Fruit fly (Drosophila melanogaster): ENCODE results near the gene CG44174.

The CG44174 gene

dm6 chr3R:19282240-19282639, 15.3 kb downstream of the CG44174 start (continued):
- TF ChIP-seq Eip93F (GFP tag; optimal IDR thresholded peaks at IDR 0.05), result peak; percentile 29
- TF ChIP-seq dsx (GFP tag; optimal IDR thresholded peaks at IDR 0.05; ENCODE audit: poor library complexity, severe bottlenecking), result peak; percentile 73
- TF ChIP-seq esn (GFP tag; optimal IDR thresholded peaks at IDR 0.05), result peak; percentile 75
- peak; percentile 69 for TF ChIP-seq CG34406 (GFP tag; optimal IDR thresholded peaks at IDR 0.05)
- TF ChIP-seq CG31627 (GFP tag; optimal IDR thresholded peaks at IDR 0.05), result peak; percentile 73
- TF ChIP-seq CG6276 (GFP tag; optimal IDR thresholded peaks at IDR 0.05), result no peak
- TF ChIP-seq CG8119 (GFP tag; IDR thresholded peaks at IDR 0.05), result no peak
- TF ChIP-seq Smox (GFP tag; optimal IDR thresholded peaks at IDR 0.05), result peak; percentile 69
- peak; percentile 71 for TF ChIP-seq CG6792 (GFP tag; optimal IDR thresholded peaks at IDR 0.05)
- TF ChIP-seq CG6163 (GFP tag; IDR thresholded peaks at IDR 0.05), result peak; percentile 75
- peak; percentile 44 for TF ChIP-seq achi (GFP tag; optimal IDR thresholded peaks at IDR 0.05)
- peak; percentile 62 for TF ChIP-seq CG9139 (GFP tag; optimal IDR thresholded peaks at IDR 0.05)
- TF ChIP-seq Sox15 (GFP tag; optimal IDR thresholded peaks at IDR 0.05), result peak; percentile 7
- TF ChIP-seq CG16779 (tag; optimal IDR thresholded peaks at IDR 0.05), result peak; percentile 14
- TF ChIP-seq CG8632 (GFP tag; optimal IDR thresholded peaks at IDR 0.05), result peak; percentile 54
- peak; percentile 79 for TF ChIP-seq CG3032 (tag; optimal IDR thresholded peaks at IDR 0.05)
- TF ChIP-seq Met (GFP tag; optimal IDR thresholded peaks at IDR 0.05), result peak; percentile 78
- peak; percentile 68 for TF ChIP-seq spab (GFP tag; optimal IDR thresholded peaks at IDR 0.05)
- TF ChIP-seq CG10631 (GFP tag; optimal IDR thresholded peaks at IDR 0.05), result peak; percentile 47
- TF ChIP-seq CG6854 (GFP tag; optimal IDR thresholded peaks at IDR 0.05), result no peak
- TF ChIP-seq CG11902 (GFP tag; optimal IDR thresholded peaks at IDR 0.05), result peak; percentile 3
- TF ChIP-seq net (GFP tag; optimal IDR thresholded peaks at IDR 0.05), result peak; percentile 31
- TF ChIP-seq Hr4 (GFP tag; optimal IDR thresholded peaks at IDR 0.05), result no peak
- TF ChIP-seq Sox102F (GFP tag; optimal IDR thresholded peaks at IDR 0.05), result peak; percentile 76
- no peak for TF ChIP-seq Blimp-1 (GFP tag; optimal IDR thresholded peaks at IDR 0.05)

- TF ChIP-seq CG31627 (GFP tag; optimal IDR thresholded peaks at IDR 0.05), result no peak
- no peak for TF ChIP-seq vri (GFP tag; optimal IDR thresholded peaks at IDR 0.05)
- no peak for TF ChIP-seq CG10631 (GFP tag; optimal IDR thresholded peaks at IDR 0.05)
- TF ChIP-seq Gug (GFP tag; IDR thresholded peaks at IDR 0.05), result no peak
- TF ChIP-seq CG6163 (GFP tag; IDR thresholded peaks at IDR 0.05), result no peak
- TF ChIP-seq CG11902 (GFP tag; optimal IDR thresholded peaks at IDR 0.05), result no peak
- no peak for TF ChIP-seq fd85E (GFP tag; optimal IDR thresholded peaks at IDR 0.05)
- no peak for TF ChIP-seq Lpt (GFP tag; optimal IDR thresholded peaks at IDR 0.05)
- TF ChIP-seq CG6276 (GFP tag; optimal IDR thresholded peaks at IDR 0.05), result no peak
- no peak for TF ChIP-seq Sox102F (GFP tag; optimal IDR thresholded peaks at IDR 0.05)
- TF ChIP-seq CG6808 (GFP tag; optimal IDR thresholded peaks at IDR 0.05), result no peak
- TF ChIP-seq salr (GFP tag; optimal IDR thresholded peaks at IDR 0.05), result no peak
- no peak for TF ChIP-seq acj6 (GFP tag; optimal IDR thresholded peaks at IDR 0.05)
- TF ChIP-seq topi (GFP tag; optimal IDR thresholded peaks at IDR 0.05), result no peak
- no peak for TF ChIP-seq CG15336 (GFP tag; IDR thresholded peaks at IDR 0.05)
- TF ChIP-seq Smox (GFP tag; optimal IDR thresholded peaks at IDR 0.05), result no peak
- TF ChIP-seq Hr4 (GFP tag; optimal IDR thresholded peaks at IDR 0.05), result no peak
- TF ChIP-seq Eip78C (GFP tag), result no peak
Measured at dm6 chr3R:19276135-19276534, 21.4 kb downstream of the CG44174 start.

dm6 chr3R:19274028-19274427, 23.5 kb downstream of the CG44174 start:
- no peak for TF ChIP-seq lz (GFP tag; optimal IDR thresholded peaks at IDR 0.05)
- peak; percentile 62 for TF ChIP-seq spab (GFP tag; optimal IDR thresholded peaks at IDR 0.05)
- peak; percentile 32 for TF ChIP-seq esn (GFP tag; optimal IDR thresholded peaks at IDR 0.05)
- peak; percentile 76 for TF ChIP-seq achi (GFP tag; optimal IDR thresholded peaks at IDR 0.05)
- no peak for TF ChIP-seq Met (GFP tag; optimal IDR thresholded peaks at IDR 0.05)
- TF ChIP-seq Ets21C (GFP tag; optimal IDR thresholded peaks at IDR 0.05), result no peak
- peak; percentile 75 for TF ChIP-seq CG10631 (GFP tag; optimal IDR thresholded peaks at IDR 0.05)
- no peak for TF ChIP-seq Eip93F (GFP tag; optimal IDR thresholded peaks at IDR 0.05)
- TF ChIP-seq fkh (GFP tag; optimal IDR thresholded peaks at IDR 0.05), result no peak
- peak; percentile 70 for TF ChIP-seq CG11762 (GFP tag; optimal IDR thresholded peaks at IDR 0.05; ENCODE audit: insufficient read depth)
- peak; percentile 81 for TF ChIP-seq CG4318 (GFP tag; optimal IDR thresholded peaks at IDR 0.05)
- TF ChIP-seq CG15336 (GFP tag; IDR thresholded peaks at IDR 0.05), result peak; percentile 90
- TF ChIP-seq Blimp-1 (GFP tag; optimal IDR thresholded peaks at IDR 0.05), result no peak
- TF ChIP-seq Eip75B (GFP tag; optimal IDR thresholded peaks at IDR 0.05), result no peak
- peak; percentile 62 to 68 for TF ChIP-seq ss (GFP tag; optimal IDR thresholded peaks at IDR 0.05)
- TF ChIP-seq CG6808 (GFP tag; optimal IDR thresholded peaks at IDR 0.05), result peak; percentile 48
- TF ChIP-seq CG6163 (GFP tag; IDR thresholded peaks at IDR 0.05), result 0 out of 3 replicates have a peak, but pooled peaks have one; percentile 57
- peak; percentile 29 for TF ChIP-seq CG1621 (tag; optimal IDR thresholded peaks at IDR 0.05)
- no peak for TF ChIP-seq Hr39 (GFP tag; optimal IDR thresholded peaks at IDR 0.05)
- TF ChIP-seq CG8632 (GFP tag; optimal IDR thresholded peaks at IDR 0.05), result peak; percentile 41
- TF ChIP-seq acj6 (GFP tag; optimal IDR thresholded peaks at IDR 0.05), result peak; percentile 59
- no peak for TF ChIP-seq Sox15 (GFP tag; optimal IDR thresholded peaks at IDR 0.05)
- TF ChIP-seq CG34406 (GFP tag; optimal IDR thresholded peaks at IDR 0.05), result peak; percentile 52
- TF ChIP-seq Hr4 (GFP tag; optimal IDR thresholded peaks at IDR 0.05), result peak; percentile 60
- peak; percentile 61; the same call in 2 of the 3 replicates for TF ChIP-seq eg (GFP tag; IDR thresholded peaks at IDR 0.05)
- peak; percentile 3 for TF ChIP-seq svp (GFP tag)
- no peak for TF ChIP-seq topi (GFP tag; optimal IDR thresholded peaks at IDR 0.05)

All from whole organism, prepupa.